Fruit fly (Drosophila melanogaster): ENCODE results near the gene CG5614.

The CG5614 gene

dm6 chr3R:15827559-15827958 lies 48.0 kb downstream of the CG5614 start (continued):
- no peak for TF ChIP-seq Myb (GFP tag; optimal IDR thresholded peaks at IDR 0.05)
- TF ChIP-seq CG10462 (GFP tag; optimal IDR thresholded peaks at IDR 0.05): no peak
- TF ChIP-seq CG4360 (GFP tag; IDR thresholded peaks at IDR 0.05): no peak
- no peak for TF ChIP-seq ash1 (GFP tag; optimal IDR thresholded peaks at IDR 0.05)
- peak in 1 of 2 experiments; percentile 3 for TF ChIP-seq Eip74EF (GFP tag; optimal IDR thresholded peaks at IDR 0.05)
- no peak for TF ChIP-seq CG7556 (GFP tag; optimal IDR thresholded peaks at IDR 0.05)
- no peak for TF ChIP-seq MBD-R2 (GFP tag; IDR thresholded peaks at IDR 0.05)
- TF ChIP-seq CG17612 (GFP tag; IDR thresholded peaks at IDR 0.05): no peak
- TF ChIP-seq CG31224 (GFP tag; IDR thresholded peaks at IDR 0.05): no peak
- TF ChIP-seq Atf6 (GFP tag; IDR thresholded peaks at IDR 0.05): no peak; the same call in 1 of the 2 replicates
- TF ChIP-seq gem (tag; optimal IDR thresholded peaks at IDR 0.05): no peak
- TF ChIP-seq sens (GFP tag): peak; percentile 29
- TF ChIP-seq fd3F (GFP tag; optimal IDR thresholded peaks at IDR 0.05): no peak
- no peak for TF ChIP-seq HHEX (GFP tag; optimal IDR thresholded peaks at IDR 0.05)
- no peak for TF ChIP-seq vvl (GFP tag; IDR thresholded peaks at IDR 0.05)
- no peak for TF ChIP-seq prd (optimal IDR thresholded peaks at IDR 0.05)
- TF ChIP-seq prd (GFP tag; IDR thresholded peaks at IDR 0.05): peak; percentile 30; the same call in 1 of the 3 replicates
- no peak for TF ChIP-seq tup (GFP tag; optimal IDR thresholded peaks at IDR 0.05)
- peak; percentile 13 for TF ChIP-seq CG9817 (tag; optimal IDR thresholded peaks at IDR 0.05)
- TF ChIP-seq grau (tag; optimal IDR thresholded peaks at IDR 0.05): peak; percentile 31
- TF ChIP-seq cas (GFP tag; IDR thresholded peaks at IDR 0.05): no peak
- no peak for TF ChIP-seq sim (GFP tag; IDR thresholded peaks at IDR 0.05)
- TF ChIP-seq Sry-δ (GFP tag; optimal IDR thresholded peaks at IDR 0.05): no peak
- TF ChIP-seq lov (optimal IDR thresholded peaks at IDR 0.05): no peak
- no peak for TF ChIP-seq lov (GFP tag; IDR thresholded peaks at IDR 0.05)
- no peak for TF ChIP-seq fd64A (GFP tag; optimal IDR thresholded peaks at IDR 0.05)
- TF ChIP-seq repo (GFP tag; optimal IDR thresholded peaks at IDR 0.05): no peak
- no peak for TF ChIP-seq CG31365 (tag; optimal IDR thresholded peaks at IDR 0.05)
- no peak for TF ChIP-seq insv (GFP tag; optimal IDR thresholded peaks at IDR 0.05)
- no peak for TF ChIP-seq CG13287 (GFP tag; IDR thresholded peaks at IDR 0.05; ENCODE audit: partially characterized antibody)
- no peak for TF ChIP-seq CG9797 (GFP tag; optimal IDR thresholded peaks at IDR 0.05)
- TF ChIP-seq CG6654 (GFP tag; optimal IDR thresholded peaks at IDR 0.05): no peak
- TF ChIP-seq seq (GFP tag; IDR thresholded peaks at IDR 0.05): 0 out of 2 replicates have a peak, but pooled peaks have one; percentile 12
- no peak for TF ChIP-seq ssp (GFP tag; IDR thresholded peaks at IDR 0.05)
- TF ChIP-seq stc (GFP tag; IDR thresholded peaks at IDR 0.05): peak; percentile 35; the same call in 1 of the 2 replicates
- TF ChIP-seq CG18619 (GFP tag; optimal IDR thresholded peaks at IDR 0.05): no peak
- TF ChIP-seq CG7271 (tag; optimal IDR thresholded peaks at IDR 0.05): no peak
- TF ChIP-seq Hr78 (GFP tag; optimal IDR thresholded peaks at IDR 0.05): peak in 1 of 2 experiments; percentile 22
- no peak for TF ChIP-seq CG10321 (GFP tag; IDR thresholded peaks at IDR 0.05)
- no peak for TF ChIP-seq da (GFP tag; optimal IDR thresholded peaks at IDR 0.05)
- TF ChIP-seq Gug (GFP tag; IDR thresholded peaks at IDR 0.05): 0 out of 4 replicates have a peak, but pooled peaks have one; percentile 2
- no peak for TF ChIP-seq cwo (GFP tag; optimal IDR thresholded peaks at IDR 0.05)
- no peak for TF ChIP-seq pum (GFP tag; optimal IDR thresholded peaks at IDR 0.05)
- TF ChIP-seq cato (GFP tag; optimal IDR thresholded peaks at IDR 0.05; ENCODE audit: borderline replicate concordance): no peak
- no peak for TF ChIP-seq Hr3 (GFP tag; optimal IDR thresholded peaks at IDR 0.05)
- TF ChIP-seq CG13296 (GFP tag; optimal IDR thresholded peaks at IDR 0.05): no peak
- TF ChIP-seq trh (GFP tag; optimal IDR thresholded peaks at IDR 0.05): no peak
- TF ChIP-seq CG8478 (optimal IDR thresholded peaks at IDR 0.05): no peak
- no peak for TF ChIP-seq ewg (GFP tag; optimal IDR thresholded peaks at IDR 0.05)
- no peak for TF ChIP-seq gcm2 (GFP tag; optimal IDR thresholded peaks at IDR 0.05)
- no peak for TF ChIP-seq gfzf (GFP tag; optimal IDR thresholded peaks at IDR 0.05)
- TF ChIP-seq CG7963 (GFP tag; IDR thresholded peaks at IDR 0.05; ENCODE audit: partially characterized antibody): no peak

Measured in whole organism, embryonic.